Worm (Caenorhabditis elegans) whole organism, L1 larva: ENCODE measurements around the gene F18E9.7.
A peak's percentile ranks its signal among the peaks of the same experiment; 100 is the strongest.

Experiments used
- C04F5.9 ChIP-seq: sonication (generic microtip); optimal IDR thresholded peaks from 2 replicates; lab custom pipeline; 2016; ENCODE audit warnings: missing genetic modification characterization, missing compliant biosample characterization
- C16A3.4 ChIP-seq: fragments of 150-350 bp; optimal IDR thresholded peaks from 2 replicates; lab custom pipeline; 2014; ENCODE audit warnings: missing biosample characterization, missing genetic modification characterization
- Y116A8C.19 ChIP-seq: sonication (generic microtip); optimal IDR thresholded peaks from 2 replicates; lab custom pipeline; 2016; ENCODE audit warnings: missing compliant biosample characterization, missing genetic modification characterization, borderline replicate concordance
- alr-1 ChIP-seq: fragments of 200-800 bp; sonication (Bioruptor generic); optimal IDR thresholded peaks from 2 replicates; lab custom pipeline; 2018; ENCODE audit warnings: borderline replicate concordance, mild to moderate bottlenecking, missing genetic modification characterization, missing compliant biosample characterization
- ama-1 ChIP-seq: fragments of 150-350 bp; optimal IDR thresholded peaks from 2 replicates; lab custom pipeline; 2014
- blmp-1 ChIP-seq: fragments of 150-350 bp; optimal IDR thresholded peaks from 2 replicates; lab custom pipeline; 2014; ENCODE audit warnings: missing biosample characterization, missing genetic modification characterization
- ceh-8 ChIP-seq: fragments of 200-800 bp; sonication (Bioruptor generic); optimal IDR thresholded peaks from 2 replicates; lab custom pipeline; 2018; ENCODE audit warnings: mild to moderate bottlenecking, missing genetic modification characterization, moderate library complexity, missing compliant biosample characterization
- ceh-88 ChIP-seq: fragments of 200-800 bp; sonication (Bioruptor generic); IDR thresholded peaks from 2 replicates; pipeline ENCODE4 v1.3.6; 2022; ENCODE audit warnings: missing genetic modification characterization, missing compliant biosample characterization
- ces-1 ChIP-seq: fragments of 150-350 bp; optimal IDR thresholded peaks from 2 replicates; lab custom pipeline; 2014; ENCODE audit warnings: missing biosample characterization, missing genetic modification reagents, missing genetic modification characterization
- dsc-1 ChIP-seq: sonication (generic microtip); optimal IDR thresholded peaks from 2 replicates; lab custom pipeline; 2016; ENCODE audit warnings: mild to moderate bottlenecking, missing genetic modification characterization, missing compliant biosample characterization
- efl-1 ChIP-seq, 4 experiments: fragments of 150-350 bp; optimal IDR thresholded peaks in 3 of 4; peaks in 1 of 4; 1 replicate in 1 of 4; 2 replicates in 3 of 4; lab custom pipeline; 2014; ENCODE audit warnings: missing biosample characterization in 2 of 4, missing genetic modification characterization in 2 of 4, missing genetic modification reagents in 2 of 4
- efl-3 ChIP-seq: fragments of 200-800 bp; sonication (Bioruptor generic); optimal IDR thresholded peaks from 2 replicates; lab custom pipeline; 2018; ENCODE audit warnings: mild to moderate bottlenecking, missing genetic modification characterization, missing compliant biosample characterization
- egl-13 ChIP-seq: sonication (generic microtip); optimal IDR thresholded peaks from 2 replicates; lab custom pipeline; 2016; ENCODE audit warnings: missing genotype, missing genetic modification reagents, missing genetic modification characterization, missing compliant biosample characterization
- elt-2 ChIP-seq: sonication (generic microtip); optimal IDR thresholded peaks from 2 replicates; lab custom pipeline; 2016; ENCODE audit warnings: missing genetic modification characterization, mild to moderate bottlenecking, inconsistent platforms, missing compliant biosample characterization, missing genetic modification reagents
- elt-3 ChIP-seq, 6 experiments: fragments of 150-350 bp in 1 of 6; sonication (generic microtip); optimal IDR thresholded peaks; 2 replicates each; lab custom pipeline; 2017 to 2018; ENCODE audit warnings: missing biosample characterization in 6 of 6, missing genetic modification characterization in 6 of 6, inconsistent platforms in 1 of 6
- fkh-10 ChIP-seq: sonication (generic microtip); optimal IDR thresholded peaks from 2 replicates; lab custom pipeline; 2017; ENCODE audit warnings: missing biosample characterization, missing genetic modification reagents, missing genetic modification characterization
- fkh-8 ChIP-seq: sonication (generic microtip); optimal IDR thresholded peaks from 2 replicates; lab custom pipeline; 2016; ENCODE audit warnings: mild to moderate bottlenecking, missing genetic modification characterization, missing compliant biosample characterization
- grh-1 ChIP-seq: fragments of 200-800 bp; sonication (Bioruptor generic); IDR thresholded peaks from 2 replicates; pipeline ENCODE4 v1.3.6; 2022; ENCODE audit warnings: missing genetic modification reagents, missing genetic modification characterization, missing compliant biosample characterization
- hpl-2 ChIP-seq: fragments of 150-350 bp; optimal IDR thresholded peaks from 2 replicates; lab custom pipeline; 2014; ENCODE audit warnings: missing biosample characterization, missing genetic modification reagents, missing genetic modification characterization
- isw-1 ChIP-seq: fragments of 200-800 bp; sonication (Bioruptor generic); IDR thresholded peaks from 2 replicates; pipeline ENCODE4 v1.3.6; 2022; ENCODE audit warnings: missing genetic modification characterization, missing compliant biosample characterization
- lin-14 ChIP-seq: fragments of 200-800 bp; sonication (Bioruptor generic); optimal IDR thresholded peaks from 2 replicates; lab custom pipeline; 2018; ENCODE audit warnings: mild to moderate bottlenecking, missing genetic modification characterization, moderate library complexity, missing compliant biosample characterization
- lin-35 ChIP-seq, 2 experiments: fragments of 150-350 bp; optimal IDR thresholded peaks; 2 replicates each; lab custom pipeline; 2014; ENCODE audit warnings: missing biosample characterization in 2 of 2, missing genetic modification characterization in 2 of 2, missing genetic modification reagents in 2 of 2
- lir-3 ChIP-seq: sonication (generic microtip); optimal IDR thresholded peaks from 2 replicates; lab custom pipeline; 2016; ENCODE audit warnings: mild to moderate bottlenecking, missing genetic modification characterization, moderate library complexity, missing compliant biosample characterization; ENCODE audit not compliant: poor library complexity
- mab-9 ChIP-seq: fragments of 200-800 bp; sonication (Bioruptor generic); IDR thresholded peaks from 2 replicates; pipeline ENCODE4 v1.3.6; 2022; ENCODE audit warnings: missing genetic modification reagents, missing genetic modification characterization, missing compliant biosample characterization
- mep-1 ChIP-seq: fragments of 150-350 bp; optimal IDR thresholded peaks from 2 replicates; lab custom pipeline; 2014; ENCODE audit warnings: missing biosample characterization, missing genetic modification characterization
- nhr-19 ChIP-seq: fragments of 200-800 bp; sonication (Bioruptor generic); conservative IDR thresholded peaks from 2 replicates; pipeline ENCODE4 v1.3.6; 2022; ENCODE audit warnings: missing genetic modification characterization, missing compliant biosample characterization
- nhr-20 ChIP-seq: sonication (generic microtip); optimal IDR thresholded peaks from 2 replicates; lab custom pipeline; 2016; ENCODE audit warnings: mild to moderate bottlenecking, missing genetic modification characterization, missing compliant biosample characterization
- nhr-71 ChIP-seq: sonication (generic microtip); optimal IDR thresholded peaks from 2 replicates; lab custom pipeline; 2016; ENCODE audit warnings: mild to moderate bottlenecking, missing genetic modification characterization, moderate library complexity, missing compliant biosample characterization
- nhr-76 ChIP-seq: sonication (generic microtip); optimal IDR thresholded peaks from 2 replicates; lab custom pipeline; 2017; ENCODE audit warnings: missing biosample characterization, missing genetic modification characterization
- nhr-85 ChIP-seq: sonication (generic microtip); peaks from one replicate; lab custom pipeline; 2016; ENCODE audit warnings: missing genetic modification characterization, inconsistent platforms, missing compliant biosample characterization
- pax-3 ChIP-seq: fragments of 200-800 bp; sonication (Bioruptor generic); optimal IDR thresholded peaks from 2 replicates; lab custom pipeline; 2018; ENCODE audit warnings: mild to moderate bottlenecking, missing genetic modification characterization, moderate library complexity, missing compliant biosample characterization
- pqm-1 ChIP-seq: sonication (generic microtip); optimal IDR thresholded peaks from 3 replicates; lab custom pipeline; 2017; ENCODE audit warnings: missing biosample characterization, missing genetic modification characterization
- rnt-1 ChIP-seq: sonication (generic microtip); optimal IDR thresholded peaks from 2 replicates; lab custom pipeline; 2016; ENCODE audit warnings: mild to moderate bottlenecking, missing genetic modification characterization, moderate library complexity, missing compliant biosample characterization
- skn-1 ChIP-seq: fragments of 150-350 bp; optimal IDR thresholded peaks from 2 replicates; lab custom pipeline; 2014; ENCODE audit warnings: missing biosample characterization, missing genetic modification characterization
- snu-23 ChIP-seq: sonication (generic microtip); optimal IDR thresholded peaks from 2 replicates; lab custom pipeline; 2016; ENCODE audit warnings: missing genetic modification characterization, missing compliant biosample characterization
- sox-4 ChIP-seq: sonication (generic microtip); optimal IDR thresholded peaks from 2 replicates; lab custom pipeline; 2016; ENCODE audit warnings: missing genetic modification characterization, missing compliant biosample characterization
- tlp-1 ChIP-seq: fragments of 150-350 bp; optimal IDR thresholded peaks from 2 replicates; lab custom pipeline; 2014; ENCODE audit warnings: missing biosample characterization, missing genetic modification characterization

F18E9.7 gene

ce11 chrX:8601235-8601634 lies 3.7 kb upstream of the F18E9.7 start, which contains the start of gene F18E9.1:
TSS of gene F18E9.1 (plus strand) at chrX:8601535.
- no peak for TF ChIP-seq pqm-1
- no peak for TF ChIP-seq isw-1 (GFP tag; lab: Robert Waterston, UW)
- no peak for TF ChIP-seq grh-1 (GFP tag; lab: Robert Waterston, UW)
- no peak for TF ChIP-seq Y116A8C.19

ce11 chrX:8599725-8600124 lies 2.2 kb upstream of the F18E9.7 start:
- TF ChIP-seq dsc-1 (tag; lab: Kevin White, UChicago), result peak; percentile 74
- TF ChIP-seq C16A3.4 (tag; lab: Kevin White, UChicago), result no peak
- TF ChIP-seq nhr-85 (tag; lab: Kevin White, UChicago), result no peak
- TF ChIP-seq fkh-8 (tag; lab: Kevin White, UChicago), result peak; percentile 51
- no peak for TF ChIP-seq C04F5.9 (tag; lab: Kevin White, UChicago)
- peak; percentile 8 for TF ChIP-seq pax-3 (tag; lab: Kevin White, UChicago)
- peak; percentile 17 for TF ChIP-seq sox-4 (tag; lab: Kevin White, UChicago)
- TF ChIP-seq efl-3, result no peak
- TF ChIP-seq lin-14 (GFP tag; lab: Kevin White, UChicago), result peak; percentile 11

- TF ChIP-seq efl-1 (optimal IDR thresholded peaks at IDR 0.05; lab: Kevin White, UChicago) (no peak), efl-1 (GFP tag; optimal IDR thresholded peaks at IDR 0.05 in 1 of 2; lab: Kevin White, UChicago) (peak in 1 of 2 experiments; percentile 17), ama-1 (no peak), egl-13 (tag; lab: Kevin White, UChicago) (no peak), nhr-85 (tag; lab: Kevin White, UChicago) (no peak)
- TF ChIP-seq, all 84 proteins: peak for 1
Observed at ce11 chrX:8598491-8598890, 944 bp upstream of the F18E9.7 start.

- no peak for TF ChIP-seq skn-1 (tag; lab: Kevin White, UChicago)
- TF ChIP-seq mab-9 (GFP tag; lab: Robert Waterston, UW), result no peak
- TF ChIP-seq ceh-88 (GFP tag; lab: Robert Waterston, UW), result no peak
- TF ChIP-seq alr-1 (tag; lab: Kevin White, UChicago), result no peak
- TF ChIP-seq fkh-10 (GFP tag; lab: Kevin White, UChicago), result no peak
- no peak for TF ChIP-seq grh-1 (GFP tag; lab: Robert Waterston, UW)
- no peak for TF ChIP-seq ama-1
- TF ChIP-seq snu-23, result no peak
- no peak for TF ChIP-seq nhr-76
- TF ChIP-seq lin-35 (GFP tag; optimal IDR thresholded peaks at IDR 0.05; lab: Kevin White, UChicago), result no peak
- no peak for TF ChIP-seq pqm-1
Observed at ce11 chrX:8592881-8593280, 4.7 kb downstream of the F18E9.7 start, which contains the start of gene nlp-7. TSS of gene nlp-7 (plus strand) at chrX:8593181.

- no peak for TF ChIP-seq nhr-19 (GFP tag; lab: Robert Waterston, UW)
- TF ChIP-seq elt-3 (tag; optimal IDR thresholded peaks at IDR 0.05; lab: Kevin White, UChicago), result peak in 1 of 6 experiments; percentile 6
- TF ChIP-seq, all 84 proteins: peak for 1
Observed at ce11 chrX:8585837-8586236, 11.7 kb downstream of the F18E9.7 start, which contains the start of gene F18E9.3. TSS of gene F18E9.3 (plus strand) at chrX:8586147.

ce11 chrX:8584825-8585384 lies 12.6 kb downstream of the F18E9.7 start:
- TF ChIP-seq nhr-20 (tag; lab: Kevin White, UChicago), result peak; percentile 21
- TF ChIP-seq ces-1 (GFP tag; lab: Kevin White, UChicago), result no peak
- peak; percentile 13 for TF ChIP-seq rnt-1 (tag; lab: Kevin White, UChicago)
- TF ChIP-seq skn-1 (tag; lab: Kevin White, UChicago), result no peak
- TF ChIP-seq snu-23, result peak; percentile 32
- no peak for TF ChIP-seq hpl-2 (GFP tag; lab: Kevin White, UChicago)
- no peak for TF ChIP-seq ceh-8 (GFP tag; lab: Kevin White, UChicago)
- TF ChIP-seq elt-2, result no peak
- TF ChIP-seq blmp-1 (tag; lab: Kevin White, UChicago), result no peak
- TF ChIP-seq nhr-85 (tag; lab: Kevin White, UChicago), result peak; percentile 90
- peak; percentile 62 for TF ChIP-seq lin-14 (GFP tag; lab: Kevin White, UChicago)
- TF ChIP-seq tlp-1 (tag; lab: Kevin White, UChicago), result no peak
- TF ChIP-seq lir-3, result no peak
- TF ChIP-seq nhr-19 (GFP tag; lab: Robert Waterston, UW), result 0 out of 2 replicates have a peak, but pooled peaks have one; percentile 2
- TF ChIP-seq elt-3 (tag; optimal IDR thresholded peaks at IDR 0.05; lab: Kevin White, UChicago), result peak in 1 of 6 experiments; percentile 19
- peak; percentile 13 for TF ChIP-seq nhr-71 (tag; lab: Kevin White, UChicago)
- TF ChIP-seq mep-1 (tag; lab: Kevin White, UChicago), result peak; percentile 36
